Fruit fly (Drosophila melanogaster) S2 (cell line): ENCODE data around the gene CG2157.

Source experiments
- CG8478 ChIP-seq: fragments of >200 bp; optimal IDR thresholded peaks from 2 replicates; lab custom pipeline; 2018
- CTCF ChIP-seq, 2 experiments: fragments of >200 bp; optimal IDR thresholded peaks; 2 replicates each; lab custom pipeline; 2018

DNA sequence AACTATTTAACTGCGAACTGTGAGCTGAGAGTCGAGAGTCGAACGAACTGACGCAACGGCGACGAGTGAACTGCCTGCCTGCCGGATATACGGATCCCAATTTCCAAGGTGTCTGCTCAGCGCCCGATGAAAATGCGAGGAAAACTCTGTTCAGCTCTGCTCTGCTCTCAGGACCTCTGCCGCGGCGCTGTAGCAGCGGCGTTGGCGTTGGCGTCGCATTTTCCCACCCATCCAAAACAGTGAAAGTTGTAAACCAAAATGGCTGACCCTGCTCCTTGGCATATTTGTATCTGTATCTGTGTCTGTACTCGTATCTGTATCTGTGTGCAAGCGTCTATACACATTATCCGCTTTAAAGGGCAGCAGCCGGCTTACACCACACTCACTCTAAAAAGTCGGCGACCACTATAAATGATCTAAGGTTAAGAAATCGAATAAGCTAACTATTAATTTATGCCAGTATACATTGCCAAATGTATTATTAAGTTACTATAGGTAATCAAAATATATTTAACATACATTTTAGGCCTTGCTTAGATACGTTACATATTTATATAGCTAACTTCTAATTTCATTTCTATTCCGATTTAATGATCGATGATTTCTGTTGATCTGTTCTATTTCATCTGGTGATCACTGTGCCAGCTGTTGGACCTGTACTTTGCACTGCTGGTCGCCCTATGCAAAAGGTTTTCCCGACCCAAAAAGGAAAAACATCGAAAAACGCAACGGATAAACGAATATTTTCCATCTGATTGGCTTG, 46.2 kb upstream of the CG2157 start:
- TF ChIP-seq CG8478 (lab: Kevin White, UChicago) (no peak), CTCF (optimal IDR thresholded peaks at IDR 0.05; lab: Kevin White, UChicago) (no peak)
